Worm (Caenorhabditis elegans): ENCODE measurements around the gene srd-10.

DNA sequence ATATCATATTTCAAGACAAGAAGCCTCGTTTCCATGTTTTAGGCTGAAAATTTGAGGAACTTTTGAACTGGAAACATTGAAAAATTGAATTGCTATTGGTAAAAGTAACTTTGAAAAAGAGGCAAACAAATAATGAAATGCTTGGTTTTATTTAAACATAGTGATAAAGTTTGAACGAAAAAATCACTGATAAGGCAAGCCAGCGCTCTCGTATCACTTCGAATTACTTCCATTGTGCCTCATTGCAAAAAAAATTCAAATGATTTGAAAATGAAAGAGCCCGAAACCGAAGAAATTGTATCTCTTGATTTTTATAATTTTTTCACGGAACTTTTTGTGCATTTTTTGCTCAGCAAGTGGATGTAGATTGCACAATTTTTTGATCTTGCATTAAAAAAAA lies 26.6 kb upstream of the srd-10 start, which contains the start of gene F52G2.3:
- TF ChIP-seq ceh-83 (GFP tag; optimal IDR thresholded peaks at IDR 0.05) (no peak), snpc-4 (tag; optimal IDR thresholded peaks at IDR 0.05) (no peak), unc-62 (GFP tag; optimal IDR thresholded peaks at IDR 0.05) (no peak), unc-39 (tag; optimal IDR thresholded peaks at IDR 0.05) (no peak), nhr-28 (tag; optimal IDR thresholded peaks at IDR 0.05) (no peak)
